Worm (Caenorhabditis elegans) whole organism, young adult: Measurements from ENCODE around the gene ttc-17.
A peak's percentile ranks its signal among the peaks of the same experiment; 100 is the strongest.

Experiments
- B0336.3 ChIP-seq: fragments of 200-800 bp; sonication (Bioruptor generic); IDR thresholded peaks from 2 replicates; pipeline ENCODE4 v1.3.6; 2022; ENCODE audit warnings: missing genetic modification characterization, missing compliant biosample characterization
- F22D6.2 ChIP-seq: sonication (generic microtip); optimal IDR thresholded peaks from 2 replicates; lab custom pipeline; 2016; ENCODE audit warnings: mild to moderate bottlenecking, missing genetic modification characterization, missing compliant biosample characterization
- F39B2.1 ChIP-seq: fragments of 200-800 bp; sonication (Bioruptor generic); IDR thresholded peaks from 2 replicates; pipeline ENCODE4 v1.3.6; 2022; ENCODE audit warnings: missing genetic modification reagents, missing genetic modification characterization, missing compliant biosample characterization
- Y53G8AR.9 ChIP-seq: fragments of 200-800 bp; sonication (Bioruptor generic); conservative IDR thresholded peaks from 2 replicates; pipeline ENCODE4 v1.3.6; 2022; ENCODE audit warnings: missing genetic modification reagents, missing genetic modification characterization, missing compliant biosample characterization
- ZK185.1 ChIP-seq: sonication (generic microtip); optimal IDR thresholded peaks from 2 replicates; lab custom pipeline; 2016; ENCODE audit warnings: mild to moderate bottlenecking, missing genetic modification characterization, missing compliant biosample characterization; ENCODE audit not compliant: poor library complexity, severe bottlenecking
- ama-1 ChIP-seq, 3 experiments: fragments of 150-350 bp in 1 of 3; sonication (generic microtip) in 2 of 3; optimal IDR thresholded peaks; 2 replicates each; lab custom pipeline; 2014 to 2018; ENCODE audit warnings: missing biosample characterization in 2 of 3, missing genetic modification characterization in 2 of 3, missing genetic modification reagents in 2 of 3
- attf-3 ChIP-seq: fragments of 200-800 bp; sonication (Bioruptor generic); conservative IDR thresholded peaks from 2 replicates; pipeline ENCODE4 v1.3.6; 2022; ENCODE audit warnings: missing genetic modification reagents, missing genetic modification characterization, missing compliant biosample characterization
- attf-6 ChIP-seq: fragments of 200-800 bp; sonication (Bioruptor generic); IDR thresholded peaks from 2 replicates; pipeline ENCODE4 v1.3.6; 2022; ENCODE audit warnings: missing genetic modification reagents, missing genetic modification characterization, missing compliant biosample characterization
- cebp-1 ChIP-seq, 2 experiments: fragments of 200-800 bp in 1 of 2; sonication (Bioruptor generic) in 1 of 2; sonication (generic microtip) in 1 of 2; IDR thresholded peaks in 1 of 2; optimal IDR thresholded peaks in 1 of 2; 2 replicates each; pipeline versions ENCODE4 v1.3.6 to Lab custom; 2017 to 2022; ENCODE audit warnings: missing compliant biosample characterization in 2 of 2, missing genetic modification characterization in 2 of 2, mild to moderate bottlenecking in 1 of 2, missing genetic modification reagents in 1 of 2, moderate library complexity in 1 of 2
- ceh-100 ChIP-seq: fragments of 200-800 bp; sonication (Bioruptor generic); IDR thresholded peaks from 2 replicates; pipeline ENCODE4 v1.3.6; 2022; ENCODE audit warnings: missing genetic modification reagents, missing genetic modification characterization, missing compliant biosample characterization
- ceh-40 ChIP-seq: fragments of 200-800 bp; sonication (Bioruptor generic); IDR thresholded peaks from 2 replicates; pipeline ENCODE4 v1.3.6; 2022; ENCODE audit warnings: missing genetic modification characterization, missing compliant biosample characterization
- ceh-91 ChIP-seq: fragments of 200-800 bp; sonication (Bioruptor generic); IDR thresholded peaks from 2 replicates; pipeline ENCODE4 v1.3.6; 2022; ENCODE audit warnings: missing genetic modification reagents, missing genetic modification characterization, missing compliant biosample characterization
- chd-7 ChIP-seq: sonication (generic microtip); optimal IDR thresholded peaks from 2 replicates; lab custom pipeline; 2016; ENCODE audit warnings: mild to moderate bottlenecking, missing genetic modification characterization, moderate library complexity, missing compliant biosample characterization
- dox-1 ChIP-seq: fragments of 200-800 bp; sonication (Bioruptor generic); IDR thresholded peaks from 2 replicates; pipeline ENCODE4 v1.3.6; 2022; ENCODE audit warnings: missing genetic modification reagents, missing genetic modification characterization, missing compliant biosample characterization
- egrh-3 ChIP-seq: fragments of 200-800 bp; sonication (Bioruptor generic); IDR thresholded peaks from 2 replicates; pipeline ENCODE4 v1.3.6; 2022; ENCODE audit warnings: missing genetic modification reagents, missing genetic modification characterization, missing compliant biosample characterization
- ekl-4 ChIP-seq: fragments of 200-800 bp; sonication (Bioruptor generic); IDR thresholded peaks from 2 replicates; pipeline ENCODE4 v1.3.6; 2022; ENCODE audit warnings: missing genetic modification reagents, missing genetic modification characterization, missing compliant biosample characterization
- gei-17 ChIP-seq: fragments of 200-800 bp; sonication (Bioruptor generic); optimal IDR thresholded peaks from 2 replicates; lab custom pipeline; 2018; ENCODE audit warnings: mild to moderate bottlenecking, missing genetic modification characterization, missing compliant biosample characterization
- him-1 ChIP-seq: sonication (generic microtip); optimal IDR thresholded peaks from 2 replicates; lab custom pipeline; 2016; ENCODE audit warnings: missing genotype, missing genetic modification reagents, missing genetic modification characterization, missing compliant biosample characterization
- let-607 ChIP-seq, 2 experiments: fragments of 200-800 bp in 1 of 2; sonication (Bioruptor generic) in 1 of 2; sonication (generic microtip) in 1 of 2; optimal IDR thresholded peaks; 2 replicates each; lab custom pipeline; 2016 to 2018; ENCODE audit warnings: mild to moderate bottlenecking in 2 of 2, missing compliant biosample characterization in 2 of 2, missing genetic modification characterization in 2 of 2, moderate library complexity in 2 of 2, missing genotype in 1 of 2
- lin-40 ChIP-seq: sonication (generic microtip); optimal IDR thresholded peaks from 2 replicates; lab custom pipeline; 2016; ENCODE audit warnings: missing genetic modification characterization, mild to moderate bottlenecking, missing compliant biosample characterization, missing genotype, missing genetic modification reagents
- mcd-1 ChIP-seq: fragments of 200-800 bp; sonication (Bioruptor generic); IDR thresholded peaks from 2 replicates; pipeline ENCODE4 v1.3.6; 2022; ENCODE audit warnings: missing genetic modification reagents, missing genetic modification characterization, missing compliant biosample characterization
- mes-4 ChIP-seq: sonication (generic microtip); optimal IDR thresholded peaks from 2 replicates; lab custom pipeline; 2016; ENCODE audit warnings: missing genotype, missing genetic modification characterization, missing compliant biosample characterization
- nfyb-1 ChIP-seq: fragments of 200-800 bp; sonication (Bioruptor generic); IDR thresholded peaks from 2 replicates; pipeline ENCODE4 v1.3.6; 2022; ENCODE audit warnings: missing genetic modification reagents, missing genetic modification characterization, missing compliant biosample characterization
- nhr-90 ChIP-seq: sonication (generic microtip); optimal IDR thresholded peaks from 2 replicates; lab custom pipeline; 2016; ENCODE audit warnings: missing genotype, mild to moderate bottlenecking, missing genetic modification characterization, missing compliant biosample characterization
- pbrm-1 ChIP-seq: fragments of 200-800 bp; sonication (Bioruptor generic); IDR thresholded peaks from 2 replicates; pipeline ENCODE4 v1.3.6; 2022; ENCODE audit warnings: missing genetic modification reagents, missing genetic modification characterization, missing compliant biosample characterization
- repo-1 ChIP-seq: sonication (generic microtip); optimal IDR thresholded peaks from 2 replicates; lab custom pipeline; 2017; ENCODE audit warnings: mild to moderate bottlenecking, missing genetic modification characterization, missing compliant biosample characterization
- tlf-1 ChIP-seq: fragments of 200-800 bp; sonication (Bioruptor generic); optimal IDR thresholded peaks from 2 replicates; lab custom pipeline; 2018; ENCODE audit warnings: mild to moderate bottlenecking, missing genetic modification characterization, missing compliant biosample characterization
- unc-130 ChIP-seq: sonication (generic microtip); optimal IDR thresholded peaks from 2 replicates; lab custom pipeline; 2016; ENCODE audit warnings: missing genetic modification reagents, missing genetic modification characterization, missing compliant biosample characterization
- xnd-1 ChIP-seq: sonication (generic microtip); optimal IDR thresholded peaks from 2 replicates; lab custom pipeline; 2016; ENCODE audit warnings: missing genotype, missing genetic modification reagents, missing genetic modification characterization, missing compliant biosample characterization
- zfh-2 ChIP-seq: fragments of 200-800 bp; sonication (Bioruptor generic); conservative IDR thresholded peaks from 2 replicates; pipeline ENCODE4 v1.3.6; 2022; ENCODE audit warnings: missing genetic modification reagents, missing genetic modification characterization, missing compliant biosample characterization
- ztf-22 ChIP-seq: fragments of 200-800 bp; sonication (Bioruptor generic); optimal IDR thresholded peaks from 2 replicates; lab custom pipeline; 2018; ENCODE audit warnings: mild to moderate bottlenecking, missing genetic modification characterization, moderate library complexity, missing compliant biosample characterization
- ztf-26 ChIP-seq: sonication (generic microtip); optimal IDR thresholded peaks from 2 replicates; lab custom pipeline; 2017; ENCODE audit warnings: missing genetic modification characterization, missing compliant biosample characterization

Gene ttc-17

DNA sequence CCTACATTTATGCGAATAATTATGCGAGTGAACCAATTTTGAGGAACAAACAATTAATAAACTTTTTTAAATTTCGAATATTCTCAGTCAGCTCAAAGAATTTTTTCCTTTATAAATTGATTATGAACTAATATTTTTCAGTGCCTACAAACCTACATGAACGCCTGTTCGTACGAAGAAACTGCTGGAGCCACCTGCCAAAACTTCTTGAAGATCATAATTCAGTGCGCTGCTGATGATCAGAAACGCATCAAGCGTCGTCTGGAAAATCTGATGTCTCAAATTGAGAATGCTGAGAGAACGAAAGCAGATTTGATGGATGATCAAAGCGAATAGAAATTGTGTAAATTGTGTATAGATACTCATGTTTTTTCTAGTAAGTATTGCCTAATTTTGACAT lies 17.9 kb upstream of the ttc-17 start:
- no peak for TF ChIP-seq attf-3 (GFP tag; lab: Robert Waterston, UW)
- TF ChIP-seq xnd-1 (tag; lab: Kevin White, UChicago): no peak
- no peak for TF ChIP-seq mes-4 (tag; lab: Kevin White, UChicago)
- TF ChIP-seq F39B2.1 (GFP tag; lab: Robert Waterston, UW): no peak
- TF ChIP-seq ekl-4: no peak
- no peak for TF ChIP-seq attf-6 (GFP tag; lab: Robert Waterston, UW)
- TF ChIP-seq ceh-100 (GFP tag; lab: Robert Waterston, UW): no peak
- no peak for TF ChIP-seq unc-130 (GFP tag; lab: Kevin White, UChicago)
- TF ChIP-seq ZK185.1: no peak
- no peak for TF ChIP-seq dox-1 (GFP tag; lab: Robert Waterston, UW)
- TF ChIP-seq, all 124 proteins: peak for 0

DNA sequence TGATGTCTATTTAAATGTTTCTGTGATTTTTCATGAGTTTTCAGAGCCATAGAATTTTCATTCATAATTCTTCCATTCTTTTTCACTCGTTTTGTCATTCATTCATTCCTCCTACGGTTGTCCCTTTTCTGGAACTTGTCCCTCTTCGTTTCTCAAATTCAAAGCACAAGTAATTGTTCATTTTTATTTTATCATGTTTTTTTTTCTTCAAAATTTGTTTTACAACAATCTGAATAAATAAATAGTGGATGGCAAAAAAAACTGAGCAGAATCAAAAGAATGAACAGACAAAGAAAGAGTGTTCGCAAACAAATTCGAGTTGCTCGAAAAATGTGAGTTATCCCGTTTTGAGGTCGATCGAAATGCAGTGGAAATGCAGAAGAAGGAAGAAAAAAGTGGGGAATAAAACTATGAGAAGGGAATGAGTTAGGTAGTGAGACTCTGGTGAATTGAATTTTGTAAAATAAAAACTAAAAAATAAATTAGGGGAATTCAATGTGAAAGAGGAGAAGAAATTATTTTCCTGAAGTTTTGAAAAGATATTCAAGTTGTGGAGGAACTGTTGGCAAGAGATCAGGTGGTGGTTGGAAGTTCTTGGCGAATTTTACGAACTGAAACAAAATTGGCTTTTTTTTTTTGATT lies 17.3 kb upstream of the ttc-17 start:
- peak; percentile 67 for TF ChIP-seq repo-1
- peak in 1 of 2 experiments; percentile 36 for TF ChIP-seq let-607 (tag; optimal IDR thresholded peaks at IDR 0.05; lab: Kevin White, UChicago)
- peak; percentile 22; the same call in 1 of the 2 replicates for TF ChIP-seq mcd-1 (GFP tag; lab: Robert Waterston, UW)
- TF ChIP-seq ceh-91: no peak
- 0 out of 2 replicates have a peak, but pooled peaks have one; percentile 27 for TF ChIP-seq ekl-4
- TF ChIP-seq ama-1 (optimal IDR thresholded peaks at IDR 0.05; lab: Kevin White, UChicago): peak; percentile 93
- TF ChIP-seq ama-1 (GFP tag; optimal IDR thresholded peaks at IDR 0.05; lab: Kevin White, UChicago): no peak
- TF ChIP-seq ceh-40 (GFP tag; lab: Robert Waterston, UW): 0 out of 2 replicates have a peak, but pooled peaks have one; percentile 5
- TF ChIP-seq him-1 (tag; lab: Kevin White, UChicago): no peak
- TF ChIP-seq Y53G8AR.9 (GFP tag; lab: Robert Waterston, UW): peak; percentile 67; the same call in 1 of the 2 replicates
- TF ChIP-seq ZK185.1: peak; percentile 4
- no peak for TF ChIP-seq cebp-1 (GFP tag; IDR thresholded peaks at IDR 0.05; lab: Robert Waterston, UW)
- peak; percentile 43 for TF ChIP-seq cebp-1 (tag; optimal IDR thresholded peaks at IDR 0.05; lab: Kevin White, UChicago)
- TF ChIP-seq chd-7 (tag; lab: Kevin White, UChicago): peak; percentile 48
- no peak for TF ChIP-seq pbrm-1 (GFP tag; lab: Robert Waterston, UW)
- peak; percentile 18; the same call in 1 of the 2 replicates for TF ChIP-seq B0336.3 (GFP tag; lab: Robert Waterston, UW)
- TF ChIP-seq nfyb-1 (GFP tag; lab: Robert Waterston, UW): peak; percentile 44; the same call in 1 of the 2 replicates
- TF ChIP-seq tlf-1 (GFP tag; lab: Kevin White, UChicago): peak; percentile 51
- peak; percentile 5 for TF ChIP-seq F22D6.2 (tag; lab: Kevin White, UChicago)
- no peak for TF ChIP-seq nhr-90 (tag; lab: Kevin White, UChicago)
- peak; percentile 3 for TF ChIP-seq lin-40 (tag; lab: Kevin White, UChicago)
- TF ChIP-seq gei-17 (GFP tag; lab: Kevin White, UChicago): peak; percentile 59
- TF ChIP-seq ztf-26 (tag; lab: Kevin White, UChicago): peak; percentile 70

DNA sequence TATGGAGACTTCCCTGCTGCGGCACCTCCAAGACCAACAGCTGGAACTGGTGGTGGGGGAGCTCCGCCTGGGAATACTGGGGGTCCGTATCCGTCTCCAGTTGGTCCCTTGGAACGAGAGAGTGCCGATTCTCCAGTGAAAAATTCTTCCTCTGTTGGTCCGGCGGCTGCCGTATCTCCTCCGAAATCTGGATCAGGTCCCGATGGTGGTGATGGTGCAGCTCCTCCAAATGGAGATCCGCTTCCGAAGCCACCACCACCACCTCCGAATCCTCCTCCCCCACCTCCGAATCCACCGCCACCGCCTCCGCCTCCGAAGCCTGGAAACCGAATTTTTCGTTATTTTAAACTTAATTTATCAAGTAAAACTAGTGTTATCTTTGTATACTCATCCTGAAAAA lies 16.4 kb upstream of the ttc-17 start:
- peak; percentile 83 for TF ChIP-seq egrh-3 (GFP tag; lab: Robert Waterston, UW)
- TF ChIP-seq zfh-2 (GFP tag; lab: Robert Waterston, UW): peak; percentile 88
- no peak for TF ChIP-seq ztf-22
- TF ChIP-seq B0336.3 (GFP tag; lab: Robert Waterston, UW): no peak
